Fruit fly (Drosophila melanogaster) whole organism, pupa: ENCODE results near the gene AhcyL1.

ENCODE experiments used
- CG10348 ChIP-seq: fragments of 200-800 bp; sonication (Bioruptor generic); IDR thresholded peaks from 2 replicates; pipeline ENCODE4 v1.3.6; 2022; ENCODE audit warnings: missing biosample characterization, missing genetic modification characterization
- CG12605 ChIP-seq: fragments of 200-800 bp; sonication (Bioruptor generic); IDR thresholded peaks from 2 replicates; pipeline ENCODE4 v1.3.6; 2022; ENCODE audit warnings: missing biosample characterization, missing genetic modification characterization
- CG13204 ChIP-seq: fragments of 200-800 bp; sonication (Bioruptor generic); optimal IDR thresholded peaks from 2 replicates; lab custom pipeline; 2018; ENCODE audit warnings: missing biosample characterization, mild to moderate bottlenecking, missing genetic modification characterization, moderate library complexity
- CG14655 ChIP-seq: fragments of 200-800 bp; sonication (Bioruptor generic); optimal IDR thresholded peaks from 3 replicates; lab custom pipeline; 2017; ENCODE audit warnings: mild to moderate bottlenecking, missing biosample characterization, missing genetic modification reagents, missing genetic modification characterization
- CG15710 ChIP-seq: fragments of 200-800 bp; sonication (Bioruptor generic); optimal IDR thresholded peaks from 2 replicates; lab custom pipeline; 2018; ENCODE audit warnings: missing biosample characterization, mild to moderate bottlenecking, missing genetic modification characterization, moderate library complexity
- CG17806 ChIP-seq: fragments of 200-800 bp; sonication (Bioruptor generic); optimal IDR thresholded peaks from 2 replicates; lab custom pipeline; 2018; ENCODE audit warnings: missing biosample characterization, mild to moderate bottlenecking, missing genetic modification characterization, moderate library complexity
- CG32121 ChIP-seq: fragments of 200-800 bp; sonication (Bioruptor generic); IDR thresholded peaks from 2 replicates; pipeline ENCODE4 v1.3.6; 2022; ENCODE audit warnings: missing biosample characterization, missing genetic modification characterization
- CG34367 ChIP-seq: fragments of 200-800 bp; sonication (Bioruptor generic); optimal IDR thresholded peaks from 2 replicates; lab custom pipeline; 2018; ENCODE audit warnings: missing biosample characterization, mild to moderate bottlenecking, missing genetic modification characterization
- CG4496 ChIP-seq: fragments of 200-800 bp; sonication (Bioruptor generic); IDR thresholded peaks from 3 replicates; pipeline ENCODE4 v1.3.6; 2022; ENCODE audit warnings: missing biosample characterization, missing genetic modification characterization
- CG8159 ChIP-seq: fragments of 200-800 bp; sonication (Bioruptor generic); optimal IDR thresholded peaks from 3 replicates; lab custom pipeline; 2018; ENCODE audit warnings: missing biosample characterization, mild to moderate bottlenecking, missing genetic modification characterization, moderate library complexity
- CG8301 ChIP-seq: fragments of 200-800 bp; sonication (Bioruptor generic); optimal IDR thresholded peaks from 2 replicates; lab custom pipeline; 2018; ENCODE audit warnings: missing biosample characterization, mild to moderate bottlenecking, missing genetic modification characterization
- CG9948 ChIP-seq: fragments of 200-800 bp; sonication (Bioruptor generic); optimal IDR thresholded peaks from 2 replicates; lab custom pipeline; 2018; ENCODE audit warnings: missing biosample characterization, mild to moderate bottlenecking, missing genetic modification characterization, moderate library complexity
- D1 ChIP-seq: fragments of 200-800 bp; sonication (Bioruptor generic); optimal IDR thresholded peaks from 2 replicates; lab custom pipeline; 2018; ENCODE audit warnings: missing biosample characterization, mild to moderate bottlenecking, missing genetic modification characterization, moderate library complexity
- EcR ChIP-seq: fragments of 200-800 bp; sonication (Bioruptor generic); optimal IDR thresholded peaks from 3 replicates; lab custom pipeline; 2019; ENCODE audit warnings: missing biosample characterization, missing genetic modification characterization, mild to moderate bottlenecking, moderate library complexity, missing genetic modification reagents
- Ets98B ChIP-seq: fragments of 200-800 bp; sonication (Bioruptor generic); IDR thresholded peaks from 2 replicates; pipeline ENCODE4 v1.3.6; 2022; ENCODE audit warnings: missing biosample characterization, missing genetic modification characterization
- Pif1A ChIP-seq: fragments of 200-800 bp; sonication (Bioruptor generic); optimal IDR thresholded peaks from 3 replicates; lab custom pipeline; 2016; ENCODE audit warnings: missing biosample characterization, missing genetic modification characterization
- Pif1B ChIP-seq: fragments of 200-800 bp; sonication (Bioruptor generic); optimal IDR thresholded peaks from 3 replicates; lab custom pipeline; 2016; ENCODE audit warnings: missing biosample characterization, missing genetic modification characterization
- Snoo ChIP-seq: fragments of 200-800 bp; sonication (Bioruptor generic); optimal IDR thresholded peaks from 3 replicates; lab custom pipeline; 2017; ENCODE audit warnings: missing biosample characterization, mild to moderate bottlenecking, missing genetic modification characterization, inconsistent platforms
- fd96Ca ChIP-seq: fragments of 200-800 bp; sonication (Bioruptor generic); IDR thresholded peaks from 3 replicates; pipeline ENCODE4 v1.3.6; 2022; ENCODE audit warnings: missing biosample characterization, missing genetic modification characterization
- gl ChIP-seq: fragments of 200-800 bp; sonication (Bioruptor generic); optimal IDR thresholded peaks from 2 replicates; lab custom pipeline; 2018; ENCODE audit warnings: missing biosample characterization, mild to moderate bottlenecking, missing genetic modification characterization
- rn ChIP-seq: fragments of 200-800 bp; sonication (Bioruptor generic); IDR thresholded peaks from 2 replicates; pipeline ENCODE4 v1.3.6; 2022; ENCODE audit warnings: missing biosample characterization, missing genetic modification characterization

The AhcyL1 gene

DNA sequence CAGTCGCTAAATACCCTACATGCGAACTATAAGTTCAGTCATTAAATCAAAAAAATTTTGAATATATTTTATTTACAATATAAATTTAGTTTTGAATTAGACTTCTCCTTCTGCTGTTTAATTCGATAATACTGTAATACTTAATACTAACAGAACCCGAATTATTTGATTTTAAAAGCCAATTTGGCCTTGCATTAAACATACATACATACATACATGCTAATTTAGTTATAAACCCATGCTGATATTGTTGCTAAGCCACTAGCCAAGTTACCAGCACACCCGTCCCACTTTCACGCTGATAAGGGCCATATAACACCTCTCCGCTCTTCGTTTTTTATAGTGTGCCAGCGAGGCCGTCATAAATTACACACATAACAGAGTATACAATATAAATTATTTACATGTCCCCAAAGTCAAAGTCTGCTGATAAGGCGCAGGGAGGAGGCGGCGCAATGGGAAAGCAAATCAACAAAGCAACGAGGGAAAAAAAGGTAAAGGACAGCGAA, 27.0 kb upstream of the AhcyL1 start:
- TF ChIP-seq CG12605 (GFP tag; lab: Robert Waterston, UW) (peak; percentile 72; the same call in 1 of the 2 replicates), CG32121 (GFP tag; lab: Robert Waterston, UW) (peak; percentile 50), CG13204 (GFP tag; lab: Kevin White, UChicago) (peak; percentile 59), Pif1A (GFP tag; lab: Kevin White, UChicago) (peak; percentile 45), Ets98B (GFP tag; lab: Robert Waterston, UW) (peak; percentile 73), rn (no peak), CG34367 (tag; lab: Kevin White, UChicago) (peak; percentile 22), CG14655 (GFP tag; lab: Kevin White, UChicago) (peak; percentile 63), Pif1B (GFP tag; lab: Kevin White, UChicago) (peak; percentile 28), D1 (tag; lab: Kevin White, UChicago) (no peak), CG10348 (GFP tag; lab: Robert Waterston, UW) (no peak), CG17806 (tag; lab: Kevin White, UChicago) (peak; percentile 7), EcR (GFP tag; lab: Kevin White, UChicago) (no peak), CG9948 (peak; percentile 18), CG4496 (GFP tag; lab: Robert Waterston, UW) (peak; percentile 83), CG8301 (tag; lab: Kevin White, UChicago) (peak; percentile 20), CG15710 (tag; lab: Kevin White, UChicago) (peak; percentile 33), gl (tag; lab: Kevin White, UChicago) (peak; percentile 78), CG8159 (tag; lab: Kevin White, UChicago) (peak; percentile 72), fd96Ca (GFP tag; lab: Robert Waterston, UW) (peak; percentile 79; the same call in 2 of the 3 replicates), Snoo (tag; lab: Kevin White, UChicago) (peak; percentile 59)

- TF ChIP-seq D1 (tag; lab: Kevin White, UChicago) (no peak), CG4496 (GFP tag; lab: Robert Waterston, UW) (peak; percentile 70), CG34367 (tag; lab: Kevin White, UChicago) (no peak), gl (tag; lab: Kevin White, UChicago) (no peak), CG12605 (GFP tag; lab: Robert Waterston, UW) (peak; percentile 45; the same call in 1 of the 2 replicates), Snoo (tag; lab: Kevin White, UChicago) (no peak), CG32121 (GFP tag; lab: Robert Waterston, UW) (peak; percentile 40), CG8159 (tag; lab: Kevin White, UChicago) (no peak), Pif1B (GFP tag; lab: Kevin White, UChicago) (no peak), CG17806 (tag; lab: Kevin White, UChicago) (no peak), CG9948 (no peak), EcR (GFP tag; lab: Kevin White, UChicago) (peak; percentile 88), CG8301 (tag; lab: Kevin White, UChicago) (no peak), CG14655 (GFP tag; lab: Kevin White, UChicago) (peak; percentile 2), Pif1A (GFP tag; lab: Kevin White, UChicago) (no peak), Ets98B (GFP tag; lab: Robert Waterston, UW) (peak; percentile 62), CG13204 (GFP tag; lab: Kevin White, UChicago) (peak; percentile 13), CG10348 (GFP tag; lab: Robert Waterston, UW) (no peak), fd96Ca (GFP tag; lab: Robert Waterston, UW) (peak; percentile 69), rn (no peak), CG15710 (tag; lab: Kevin White, UChicago) (no peak)
- TF ChIP-seq, all 21 proteins: peak for 8
Measured at dm6 chr3L:2798463-2798993, 26.4 kb upstream of the AhcyL1 start.

dm6 chr3L:2796242-2796641, 24.1 kb upstream of the AhcyL1 start:
- no peak for TF ChIP-seq Snoo (tag; lab: Kevin White, UChicago)
- 0 out of 2 replicates have a peak, but pooled peaks have one; percentile 10 for TF ChIP-seq Ets98B (GFP tag; lab: Robert Waterston, UW)
- no peak for TF ChIP-seq CG9948
- TF ChIP-seq CG4496 (GFP tag; lab: Robert Waterston, UW): 0 out of 3 replicates have a peak, but pooled peaks have one; percentile 37
- TF ChIP-seq CG12605 (GFP tag; lab: Robert Waterston, UW): 0 out of 2 replicates have a peak, but pooled peaks have one; percentile 18

dm6 chr3L:2795363-2795957, 23.3 kb upstream of the AhcyL1 start:
- TF ChIP-seq CG8301 (tag; lab: Kevin White, UChicago): no peak
- peak; percentile 68 for TF ChIP-seq rn
- TF ChIP-seq CG10348 (GFP tag; lab: Robert Waterston, UW): 0 out of 2 replicates have a peak, but pooled peaks have one; percentile 25
- TF ChIP-seq CG32121 (GFP tag; lab: Robert Waterston, UW): peak; percentile 82; the same call in 1 of the 2 replicates
- no peak for TF ChIP-seq gl (tag; lab: Kevin White, UChicago)
- peak; percentile 91 for TF ChIP-seq CG4496 (GFP tag; lab: Robert Waterston, UW)
- peak; percentile 22 for TF ChIP-seq CG15710 (tag; lab: Kevin White, UChicago)
- TF ChIP-seq fd96Ca (GFP tag; lab: Robert Waterston, UW): peak; percentile 59; the same call in 1 of the 3 replicates
- TF ChIP-seq CG14655 (GFP tag; lab: Kevin White, UChicago): no peak
- TF ChIP-seq Ets98B (GFP tag; lab: Robert Waterston, UW): peak; percentile 82
- TF ChIP-seq CG12605 (GFP tag; lab: Robert Waterston, UW): peak; percentile 53; the same call in 1 of the 2 replicates
- TF ChIP-seq, all 21 proteins: peak for 8

dm6 chr3L:2785941-2786340, 13.8 kb upstream of the AhcyL1 start:
- TF ChIP-seq Pif1A (GFP tag; lab: Kevin White, UChicago): no peak
- no peak for TF ChIP-seq gl (tag; lab: Kevin White, UChicago)
- no peak for TF ChIP-seq rn
- no peak for TF ChIP-seq Snoo (tag; lab: Kevin White, UChicago)
- no peak for TF ChIP-seq CG8159 (tag; lab: Kevin White, UChicago)
- no peak for TF ChIP-seq CG9948
- TF ChIP-seq Ets98B (GFP tag; lab: Robert Waterston, UW): no peak
- TF ChIP-seq CG15710 (tag; lab: Kevin White, UChicago): no peak
- TF ChIP-seq CG10348 (GFP tag; lab: Robert Waterston, UW): no peak
- TF ChIP-seq CG4496 (GFP tag; lab: Robert Waterston, UW): no peak
- no peak for TF ChIP-seq CG34367 (tag; lab: Kevin White, UChicago)
